Fruit fly (Drosophila melanogaster): ENCODE data around the gene Glyp.

- TF ChIP-seq CG31627 (GFP tag; optimal IDR thresholded peaks at IDR 0.05), result no peak
- TF ChIP-seq CG1621 (tag; optimal IDR thresholded peaks at IDR 0.05), result no peak
- TF ChIP-seq Eip78C (GFP tag), result no peak
- no peak for TF ChIP-seq CG7368 (GFP tag; optimal IDR thresholded peaks at IDR 0.05)
- no peak for TF ChIP-seq CG11902 (GFP tag; optimal IDR thresholded peaks at IDR 0.05)
- TF ChIP-seq vri (GFP tag; optimal IDR thresholded peaks at IDR 0.05), result no peak
- no peak for TF ChIP-seq CG8319 (GFP tag; optimal IDR thresholded peaks at IDR 0.05)
- no peak for TF ChIP-seq Hr4 (GFP tag; optimal IDR thresholded peaks at IDR 0.05)
- TF ChIP-seq Eip93F (GFP tag; optimal IDR thresholded peaks at IDR 0.05), result no peak
- TF ChIP-seq Sox15 (GFP tag; optimal IDR thresholded peaks at IDR 0.05), result no peak
- TF ChIP-seq CG3919 (GFP tag; optimal IDR thresholded peaks at IDR 0.05), result no peak
- no peak for TF ChIP-seq esn (GFP tag; optimal IDR thresholded peaks at IDR 0.05)
- TF ChIP-seq Gug (GFP tag; IDR thresholded peaks at IDR 0.05), result no peak
Measured at dm6 chr2L:2180665-2181064, 50.1 kb downstream of the Glyp start.
